Worm (Caenorhabditis elegans): ENCODE results near the gene ess-2.

- no peak for TF ChIP-seq flt-1 (GFP tag; IDR thresholded peaks at IDR 0.05)
- TF ChIP-seq ceh-13 (GFP tag; optimal IDR thresholded peaks at IDR 0.05): no peak
- TF ChIP-seq B0310.2 (tag; optimal IDR thresholded peaks at IDR 0.05): no peak
- no peak for TF ChIP-seq pes-1 (GFP tag; IDR thresholded peaks at IDR 0.05)
- TF ChIP-seq ama-1 (optimal IDR thresholded peaks at IDR 0.05): no peak
- TF ChIP-seq tra-4 (tag; optimal IDR thresholded peaks at IDR 0.05): no peak
- TF ChIP-seq ceh-36 (tag; optimal IDR thresholded peaks at IDR 0.05): no peak
These were observed 44.6 kb upstream of the ess-2 start, which contains the start of gene trp-1 for ce11 chrIII:8534647-8535181.

Measured in whole organism, early embryonic.